Worm (Caenorhabditis elegans) whole organism, L2 larva: ENCODE measurements around the gene smi-1.

Source experiments
- aly-2 ChIP-seq: fragments of 150-350 bp; optimal IDR thresholded peaks from 2 replicates; lab custom pipeline; 2014; ENCODE audit warnings: missing biosample characterization, missing genetic modification characterization
- elt-3 ChIP-seq: sonication (generic microtip); optimal IDR thresholded peaks from 2 replicates; lab custom pipeline; 2017; ENCODE audit warnings: missing biosample characterization, missing genetic modification characterization
- lsy-2 ChIP-seq, 2 experiments: fragments of 150-350 bp in 1 of 2; sonication (generic microtip) in 1 of 2; optimal IDR thresholded peaks; 2 replicates each; lab custom pipeline; 2014 to 2017; ENCODE audit warnings: missing biosample characterization in 2 of 2, missing genetic modification characterization in 2 of 2
- mab-5 ChIP-seq: fragments of 150-350 bp; optimal IDR thresholded peaks from 2 replicates; lab custom pipeline; 2014; ENCODE audit warnings: missing biosample characterization, missing genetic modification characterization
- nhr-23 ChIP-seq: fragments of 150-350 bp; optimal IDR thresholded peaks from 2 replicates; lab custom pipeline; 2014; ENCODE audit warnings: missing biosample characterization, missing genetic modification reagents, missing genetic modification characterization
- nhr-237 ChIP-seq: fragments of 150-350 bp; optimal IDR thresholded peaks from 2 replicates; lab custom pipeline; 2014; ENCODE audit warnings: missing biosample characterization, missing genetic modification characterization
- nhr-25 ChIP-seq: fragments of 150-350 bp; sonication (generic microtip); optimal IDR thresholded peaks from 3 replicates; lab custom pipeline; 2014; ENCODE audit warnings: missing biosample characterization, missing genetic modification characterization
- nhr-77 ChIP-seq: fragments of 150-350 bp; optimal IDR thresholded peaks from 2 replicates; lab custom pipeline; 2014; ENCODE audit warnings: missing biosample characterization, missing genetic modification characterization
- snpc-4 ChIP-seq: fragments of 150-350 bp; optimal IDR thresholded peaks from 2 replicates; lab custom pipeline; 2014; ENCODE audit warnings: missing biosample characterization, missing genetic modification characterization
- unc-39 ChIP-seq: fragments of 150-350 bp; optimal IDR thresholded peaks from 2 replicates; lab custom pipeline; 2014; ENCODE audit warnings: missing biosample characterization, missing genetic modification characterization
- zag-1 ChIP-seq: fragments of 150-350 bp; optimal IDR thresholded peaks from 2 replicates; lab custom pipeline; 2014; ENCODE audit warnings: missing biosample characterization, missing genetic modification characterization

DNA sequence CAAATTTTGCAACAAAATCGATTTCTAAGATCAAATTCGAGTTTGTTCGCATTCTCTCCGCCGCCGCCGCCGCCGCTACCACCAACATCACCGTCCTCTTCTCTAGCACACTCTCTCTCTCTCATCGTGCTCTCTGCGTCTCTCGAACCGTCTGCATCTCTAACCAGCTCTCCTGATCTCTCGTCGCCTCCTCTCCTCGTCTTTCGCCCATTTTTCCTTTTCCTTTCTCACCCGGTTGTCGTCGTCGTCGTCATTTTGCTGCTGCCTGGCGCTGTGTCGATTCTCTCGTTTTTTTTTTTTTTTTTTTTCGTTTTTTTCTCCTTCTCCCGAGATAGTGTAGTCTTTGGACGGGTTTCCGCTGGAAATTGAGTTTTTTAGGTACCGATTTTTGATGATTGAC lies 48.3 kb downstream of the smi-1 start:
- TF ChIP-seq snpc-4 (tag; lab: Kevin White, UChicago) (peak; percentile 38), elt-3 (tag; lab: Kevin White, UChicago) (no peak), nhr-77 (tag; lab: Kevin White, UChicago) (peak; percentile 33), mab-5 (peak; percentile 86), nhr-237 (tag; lab: Kevin White, UChicago) (no peak), nhr-25 (peak; percentile 93), lsy-2 (tag; optimal IDR thresholded peaks at IDR 0.05; lab: Kevin White, UChicago) (peak; percentile 52 to 86), zag-1 (tag; lab: Kevin White, UChicago) (peak; percentile 40), unc-39 (no peak), nhr-23 (tag; lab: Kevin White, UChicago) (no peak), aly-2 (tag; lab: Kevin White, UChicago) (no peak)
